Worm (Caenorhabditis elegans) whole organism, L1 larva: ENCODE data around the gene fbf-2.

Source experiments
- F16B12.6 ChIP-seq: fragments of 150-350 bp; optimal IDR thresholded peaks from 2 replicates; lab custom pipeline; 2014; ENCODE audit warnings: missing biosample characterization, missing genetic modification characterization
- aha-1 ChIP-seq: fragments of 150-350 bp; optimal IDR thresholded peaks from 2 replicates; lab custom pipeline; 2014; ENCODE audit warnings: missing biosample characterization, missing genetic modification characterization
- alr-1 ChIP-seq: fragments of 200-800 bp; sonication (Bioruptor generic); optimal IDR thresholded peaks from 2 replicates; lab custom pipeline; 2018; ENCODE audit warnings: borderline replicate concordance, mild to moderate bottlenecking, missing genetic modification characterization, missing compliant biosample characterization
- blmp-1 ChIP-seq: fragments of 150-350 bp; optimal IDR thresholded peaks from 2 replicates; lab custom pipeline; 2014; ENCODE audit warnings: missing biosample characterization, missing genetic modification characterization
- ceh-63 ChIP-seq: fragments of 200-800 bp; sonication (Bioruptor generic); optimal IDR thresholded peaks from 2 replicates; lab custom pipeline; 2018; ENCODE audit warnings: mild to moderate bottlenecking, missing genetic modification characterization, missing compliant biosample characterization
- ceh-8 ChIP-seq: fragments of 200-800 bp; sonication (Bioruptor generic); optimal IDR thresholded peaks from 2 replicates; lab custom pipeline; 2018; ENCODE audit warnings: mild to moderate bottlenecking, missing genetic modification characterization, moderate library complexity, missing compliant biosample characterization
- dpl-1 ChIP-seq, 3 experiments: fragments of 150-350 bp in 2 of 3; sonication (generic microtip) in 1 of 3; optimal IDR thresholded peaks; 2 replicates each; lab custom pipeline; 2014 to 2017; ENCODE audit warnings: missing biosample characterization in 3 of 3, missing genetic modification characterization in 3 of 3, missing genetic modification reagents in 3 of 3
- efl-1 ChIP-seq, 4 experiments: fragments of 150-350 bp; optimal IDR thresholded peaks in 3 of 4; peaks in 1 of 4; 1 replicate in 1 of 4; 2 replicates in 3 of 4; lab custom pipeline; 2014; ENCODE audit warnings: missing biosample characterization in 2 of 4, missing genetic modification characterization in 2 of 4, missing genetic modification reagents in 2 of 4
- egl-13 ChIP-seq: sonication (generic microtip); optimal IDR thresholded peaks from 2 replicates; lab custom pipeline; 2016; ENCODE audit warnings: missing genotype, missing genetic modification reagents, missing genetic modification characterization, missing compliant biosample characterization
- ets-5 ChIP-seq: fragments of 200-800 bp; sonication (Bioruptor generic); IDR thresholded peaks from 2 replicates; pipeline ENCODE4 v1.3.6; 2022; ENCODE audit warnings: missing genetic modification characterization, missing compliant biosample characterization
- fkh-10 ChIP-seq: sonication (generic microtip); optimal IDR thresholded peaks from 2 replicates; lab custom pipeline; 2017; ENCODE audit warnings: missing biosample characterization, missing genetic modification reagents, missing genetic modification characterization
- fkh-8 ChIP-seq: sonication (generic microtip); optimal IDR thresholded peaks from 2 replicates; lab custom pipeline; 2016; ENCODE audit warnings: mild to moderate bottlenecking, missing genetic modification characterization, missing compliant biosample characterization
- hlh-4 ChIP-seq: sonication (generic microtip); optimal IDR thresholded peaks from 2 replicates; lab custom pipeline; 2016; ENCODE audit warnings: mild to moderate bottlenecking, missing genetic modification characterization, missing compliant biosample characterization
- isw-1 ChIP-seq: fragments of 200-800 bp; sonication (Bioruptor generic); IDR thresholded peaks from 2 replicates; pipeline ENCODE4 v1.3.6; 2022; ENCODE audit warnings: missing genetic modification characterization, missing compliant biosample characterization
- lin-15B ChIP-seq: fragments of 150-350 bp; sonication (generic microtip); optimal IDR thresholded peaks from 3 replicates; lab custom pipeline; 2014; ENCODE audit warnings: missing biosample characterization, missing genetic modification characterization
- lin-35 ChIP-seq, 2 experiments: fragments of 150-350 bp; optimal IDR thresholded peaks; 2 replicates each; lab custom pipeline; 2014; ENCODE audit warnings: missing biosample characterization in 2 of 2, missing genetic modification characterization in 2 of 2, missing genetic modification reagents in 2 of 2
- lir-3 ChIP-seq: sonication (generic microtip); optimal IDR thresholded peaks from 2 replicates; lab custom pipeline; 2016; ENCODE audit warnings: mild to moderate bottlenecking, missing genetic modification characterization, moderate library complexity, missing compliant biosample characterization; ENCODE audit not compliant: poor library complexity
- lsy-2 ChIP-seq, 2 experiments: fragments of 150-350 bp; optimal IDR thresholded peaks; 2 replicates each; lab custom pipeline; 2014; ENCODE audit warnings: missing biosample characterization in 2 of 2, missing genetic modification characterization in 2 of 2
- mdl-1 ChIP-seq, 2 experiments: fragments of 150-350 bp; optimal IDR thresholded peaks; 2 replicates each; lab custom pipeline; 2014 to 2017; ENCODE audit warnings: missing biosample characterization in 2 of 2, missing genetic modification characterization in 2 of 2, inconsistent platforms in 1 of 2
- nhr-11 ChIP-seq: fragments of 150-350 bp; optimal IDR thresholded peaks from 2 replicates; lab custom pipeline; 2014; ENCODE audit warnings: missing biosample characterization, missing genetic modification characterization
- nhr-19 ChIP-seq: fragments of 200-800 bp; sonication (Bioruptor generic); conservative IDR thresholded peaks from 2 replicates; pipeline ENCODE4 v1.3.6; 2022; ENCODE audit warnings: missing genetic modification characterization, missing compliant biosample characterization
- nhr-20 ChIP-seq: sonication (generic microtip); optimal IDR thresholded peaks from 2 replicates; lab custom pipeline; 2016; ENCODE audit warnings: mild to moderate bottlenecking, missing genetic modification characterization, missing compliant biosample characterization
- nhr-237 ChIP-seq: fragments of 150-350 bp; optimal IDR thresholded peaks from 2 replicates; lab custom pipeline; 2014; ENCODE audit warnings: missing biosample characterization, missing genetic modification characterization
- nhr-28 ChIP-seq: fragments of 150-350 bp; optimal IDR thresholded peaks from 2 replicates; lab custom pipeline; 2014; ENCODE audit warnings: missing biosample characterization, missing genetic modification characterization
- nhr-47 ChIP-seq: sonication (generic microtip); optimal IDR thresholded peaks from 2 replicates; lab custom pipeline; 2016; ENCODE audit warnings: mild to moderate bottlenecking, missing genetic modification characterization, moderate library complexity, missing compliant biosample characterization
- nhr-71 ChIP-seq: sonication (generic microtip); optimal IDR thresholded peaks from 2 replicates; lab custom pipeline; 2016; ENCODE audit warnings: mild to moderate bottlenecking, missing genetic modification characterization, moderate library complexity, missing compliant biosample characterization
- nhr-85 ChIP-seq: sonication (generic microtip); peaks from one replicate; lab custom pipeline; 2016; ENCODE audit warnings: missing genetic modification characterization, inconsistent platforms, missing compliant biosample characterization
- pax-3 ChIP-seq: fragments of 200-800 bp; sonication (Bioruptor generic); optimal IDR thresholded peaks from 2 replicates; lab custom pipeline; 2018; ENCODE audit warnings: mild to moderate bottlenecking, missing genetic modification characterization, moderate library complexity, missing compliant biosample characterization
- rnt-1 ChIP-seq: sonication (generic microtip); optimal IDR thresholded peaks from 2 replicates; lab custom pipeline; 2016; ENCODE audit warnings: mild to moderate bottlenecking, missing genetic modification characterization, moderate library complexity, missing compliant biosample characterization
- snpc-4 ChIP-seq: fragments of 150-350 bp; optimal IDR thresholded peaks from 2 replicates; lab custom pipeline; 2014; ENCODE audit warnings: missing biosample characterization, missing genetic modification characterization
- sptf-1 ChIP-seq: fragments of 150-350 bp; optimal IDR thresholded peaks from 2 replicates; lab custom pipeline; 2014; ENCODE audit warnings: missing biosample characterization, missing genetic modification characterization
- sup-37 ChIP-seq: fragments of 200-800 bp; sonication (Bioruptor generic); optimal IDR thresholded peaks from 2 replicates; lab custom pipeline; 2018; ENCODE audit warnings: mild to moderate bottlenecking, missing genetic modification characterization, missing compliant biosample characterization

fbf-2 gene

ce11 chrII:6109989-6110388 lies 18.7 kb upstream of the fbf-2 start:
- no peak for TF ChIP-seq sup-37 (GFP tag; lab: Kevin White, UChicago)
- no peak for TF ChIP-seq ets-5 (GFP tag; lab: Robert Waterston, UW)
- TF ChIP-seq hlh-4 (tag; lab: Kevin White, UChicago), result no peak
- TF ChIP-seq mdl-1 (tag; optimal IDR thresholded peaks at IDR 0.05; lab: Kevin White, UChicago), result no peak

- TF ChIP-seq nhr-28 (tag; lab: Kevin White, UChicago) (no peak), nhr-71 (tag; lab: Kevin White, UChicago) (peak; percentile 34), fkh-8 (tag; lab: Kevin White, UChicago) (peak; percentile 70), pax-3 (tag; lab: Kevin White, UChicago) (peak; percentile 17), rnt-1 (tag; lab: Kevin White, UChicago) (no peak), fkh-10 (peak; percentile 16), nhr-20 (tag; lab: Kevin White, UChicago) (peak; percentile 10), nhr-47 (tag; lab: Kevin White, UChicago) (peak; percentile 15)
These were observed 16.5 kb upstream of the fbf-2 start for ce11 chrII:6107773-6108172.

- no peak for TF ChIP-seq nhr-237 (tag; lab: Kevin White, UChicago)
- no peak for TF ChIP-seq efl-1 (optimal IDR thresholded peaks at IDR 0.05; lab: Kevin White, UChicago)
- TF ChIP-seq efl-1 (GFP tag; optimal IDR thresholded peaks at IDR 0.05 in 1 of 2; lab: Kevin White, UChicago), result peak in 1 of 2 experiments; percentile 55
These were observed 12.7 kb upstream of the fbf-2 start for ce11 chrII:6103986-6104385.

ce11 chrII:6101475-6101874 lies 10.2 kb upstream of the fbf-2 start:
- TF ChIP-seq ceh-8, result peak; percentile 96
- no peak for TF ChIP-seq isw-1 (GFP tag; lab: Robert Waterston, UW)
- TF ChIP-seq lin-35 (GFP tag; optimal IDR thresholded peaks at IDR 0.05; lab: Kevin White, UChicago), result no peak
- TF ChIP-seq aha-1 (tag; lab: Kevin White, UChicago), result no peak
- TF ChIP-seq lir-3 (tag; lab: Kevin White, UChicago), result no peak
- no peak for TF ChIP-seq snpc-4 (tag; lab: Kevin White, UChicago)
- TF ChIP-seq, all 84 proteins: peak for 1

- TF ChIP-seq F16B12.6 (tag; lab: Kevin White, UChicago) (no peak), nhr-11 (no peak), nhr-19 (no peak), blmp-1 (tag; lab: Kevin White, UChicago) (no peak), dpl-1 (GFP tag; optimal IDR thresholded peaks at IDR 0.05; lab: Kevin White, UChicago) (no peak), lsy-2 (tag; optimal IDR thresholded peaks at IDR 0.05; lab: Kevin White, UChicago) (no peak), ceh-8 (no peak), lin-15B (tag; lab: Kevin White, UChicago) (no peak), nhr-85 (tag; lab: Kevin White, UChicago) (no peak), alr-1 (tag; lab: Kevin White, UChicago) (no peak), lin-35 (GFP tag; optimal IDR thresholded peaks at IDR 0.05; lab: Kevin White, UChicago) (no peak), ets-5 (GFP tag; lab: Robert Waterston, UW) (no peak), ceh-63 (GFP tag; lab: Kevin White, UChicago) (no peak), hlh-4 (tag; lab: Kevin White, UChicago) (no peak), egl-13 (tag; lab: Kevin White, UChicago) (no peak), rnt-1 (tag; lab: Kevin White, UChicago) (no peak), sptf-1 (tag; lab: Kevin White, UChicago) (no peak)
These were observed 8.2 kb upstream of the fbf-2 start, which contains the start of gene rgs-3 for ce11 chrII:6099500-6099899. Gene rgs-3, plus strand, starts transcription at chrII:6099800.
